Worm (Caenorhabditis elegans) whole organism, L4 larva: Measurements from ENCODE around the gene Y54E2A.5.

Experiments
- D1046.2 ChIP-seq: fragments of 200-800 bp; sonication (Bioruptor generic); IDR thresholded peaks from 2 replicates; pipeline ENCODE4 v1.3.6; 2022; ENCODE audit warnings: missing genetic modification characterization, missing compliant biosample characterization
- F49E8.2 ChIP-seq: sonication (generic microtip); optimal IDR thresholded peaks from 2 replicates; lab custom pipeline; 2016; ENCODE audit warnings: missing compliant biosample characterization, mild to moderate bottlenecking, missing genetic modification characterization, borderline replicate concordance
- T26A8.4 ChIP-seq: fragments of 200-800 bp; sonication (Bioruptor generic); IDR thresholded peaks from 2 replicates; pipeline ENCODE4 v1.3.6; 2022; ENCODE audit warnings: missing genetic modification characterization, missing compliant biosample characterization
- Y5F2A.4 ChIP-seq: fragments of 200-800 bp; sonication (Bioruptor generic); optimal IDR thresholded peaks from 2 replicates; lab custom pipeline; 2018; ENCODE audit warnings: mild to moderate bottlenecking, missing genetic modification characterization, missing compliant biosample characterization
- ZK546.5 ChIP-seq, 2 experiments: sonication (generic microtip); optimal IDR thresholded peaks; 2 replicates each; lab custom pipeline; 2017; ENCODE audit warnings: missing biosample characterization in 2 of 2, missing genetic modification characterization in 2 of 2
- aha-1 ChIP-seq: fragments of 150-350 bp; peaks from one replicate; lab custom pipeline; 2014; ENCODE audit warnings: missing biosample characterization, missing genetic modification characterization
- ceh-20 ChIP-seq: fragments of 200-800 bp; sonication (Bioruptor generic); IDR thresholded peaks from 2 replicates; pipeline ENCODE4 v1.3.6; 2022; ENCODE audit warnings: missing genetic modification reagents, missing genetic modification characterization, missing compliant biosample characterization
- ceh-32 ChIP-seq: sonication (generic microtip); optimal IDR thresholded peaks from 2 replicates; lab custom pipeline; 2016; ENCODE audit warnings: mild to moderate bottlenecking, missing genetic modification characterization, missing compliant biosample characterization; ENCODE audit not compliant: poor library complexity
- ceh-82 ChIP-seq: sonication (generic microtip); optimal IDR thresholded peaks from 2 replicates; lab custom pipeline; 2017; ENCODE audit warnings: missing biosample characterization, missing genetic modification characterization
- daf-12 ChIP-seq: fragments of 150-350 bp; optimal IDR thresholded peaks from 2 replicates; lab custom pipeline; 2014; ENCODE audit warnings: missing biosample characterization, missing genetic modification reagents, missing genetic modification characterization
- daf-8 ChIP-seq: fragments of 200-800 bp; sonication (Bioruptor generic); IDR thresholded peaks from 2 replicates; pipeline ENCODE4 v1.3.6; 2022; ENCODE audit warnings: missing genetic modification characterization, missing compliant biosample characterization
- dmd-6 ChIP-seq: fragments of 200-800 bp; sonication (Bioruptor generic); IDR thresholded peaks from 2 replicates; pipeline ENCODE4 v1.3.6; 2022; ENCODE audit warnings: missing genetic modification reagents, missing genetic modification characterization, missing compliant biosample characterization
- egl-27 ChIP-seq: sonication (generic microtip); optimal IDR thresholded peaks from 3 replicates; lab custom pipeline; 2017; ENCODE audit warnings: missing biosample characterization, missing genetic modification reagents, missing genetic modification characterization
- hif-1 ChIP-seq, 2 experiments: sonication (generic microtip); optimal IDR thresholded peaks; 2 replicates each; lab custom pipeline; 2016 to 2017; ENCODE audit warnings: missing compliant biosample characterization in 2 of 2, missing genetic modification characterization in 2 of 2, missing genetic modification reagents in 2 of 2, missing genotype in 2 of 2, mild to moderate bottlenecking in 1 of 2
- hmg-1.1 ChIP-seq: fragments of 200-800 bp; sonication (Bioruptor generic); IDR thresholded peaks from 2 replicates; pipeline ENCODE4 v1.3.6; 2022; ENCODE audit warnings: missing genetic modification reagents, missing genetic modification characterization, missing compliant biosample characterization
- lim-7 ChIP-seq: fragments of 200-800 bp; sonication (Bioruptor generic); IDR thresholded peaks from 2 replicates; pipeline ENCODE4 v1.3.6; 2022; ENCODE audit warnings: missing genetic modification characterization, missing compliant biosample characterization
- lin-1 ChIP-seq: fragments of 200-800 bp; sonication (Bioruptor generic); IDR thresholded peaks from 2 replicates; pipeline ENCODE4 v1.3.6; 2022; ENCODE audit warnings: missing genetic modification reagents, missing genetic modification characterization, missing compliant biosample characterization
- lin-13 ChIP-seq: fragments of 150-350 bp; optimal IDR thresholded peaks from 2 replicates; lab custom pipeline; 2014; ENCODE audit warnings: missing biosample characterization, missing genetic modification reagents, missing genetic modification characterization
- lsy-2 ChIP-seq, 2 experiments: fragments of 150-350 bp in 1 of 2; sonication (generic microtip) in 1 of 2; optimal IDR thresholded peaks; 2 replicates each; lab custom pipeline; 2014 to 2017; ENCODE audit warnings: missing biosample characterization in 2 of 2, missing genetic modification characterization in 2 of 2
- mxl-2 ChIP-seq: fragments of 200-800 bp; sonication (Bioruptor generic); conservative IDR thresholded peaks from 2 replicates; pipeline ENCODE4 v1.3.6; 2022; ENCODE audit warnings: missing genetic modification reagents, missing genetic modification characterization, missing compliant biosample characterization
- mxl-3 ChIP-seq: fragments of 200-800 bp; sonication (Bioruptor generic); optimal IDR thresholded peaks from 2 replicates; lab custom pipeline; 2018; ENCODE audit warnings: mild to moderate bottlenecking, missing genetic modification characterization, missing compliant biosample characterization
- nhr-28 ChIP-seq: fragments of 150-350 bp; optimal IDR thresholded peaks from 2 replicates; lab custom pipeline; 2014; ENCODE audit warnings: missing biosample characterization, missing genetic modification characterization
- php-3 ChIP-seq: fragments of 200-800 bp; sonication (Bioruptor generic); IDR thresholded peaks from 2 replicates; pipeline ENCODE4 v1.3.6; 2022; ENCODE audit warnings: missing genetic modification reagents, missing genetic modification characterization, missing compliant biosample characterization
- set-16 ChIP-seq: fragments of 200-800 bp; sonication (Bioruptor generic); IDR thresholded peaks from 2 replicates; pipeline ENCODE4 v1.3.6; 2022; ENCODE audit warnings: missing genetic modification reagents, missing genetic modification characterization, missing compliant biosample characterization
- unc-130 ChIP-seq: sonication (generic microtip); optimal IDR thresholded peaks from 2 replicates; lab custom pipeline; 2016; ENCODE audit warnings: missing genetic modification reagents, missing genetic modification characterization, missing compliant biosample characterization
- unc-62 ChIP-seq, 3 experiments: fragments of 150-350 bp in 1 of 3; sonication (generic microtip); optimal IDR thresholded peaks in 2 of 3; peaks in 1 of 3; 1 replicate in 1 of 3; 2 replicates in 2 of 3; lab custom pipeline; 2014 to 2017; ENCODE audit warnings: missing biosample characterization in 3 of 3, missing genetic modification characterization in 3 of 3, missing genetic modification reagents in 3 of 3, missing genotype in 1 of 3
- vab-7 ChIP-seq: fragments of 200-800 bp; sonication (Bioruptor generic); IDR thresholded peaks from 2 replicates; pipeline ENCODE4 v1.3.6; 2022; ENCODE audit warnings: missing genetic modification reagents, missing genetic modification characterization, missing compliant biosample characterization
- zfp-3 ChIP-seq: fragments of 200-800 bp; sonication (Bioruptor generic); conservative IDR thresholded peaks from 2 replicates; pipeline ENCODE4 v1.3.6; 2022; ENCODE audit warnings: missing genetic modification reagents, missing genetic modification characterization, missing compliant biosample characterization
- ztf-11 ChIP-seq: fragments of 150-350 bp; optimal IDR thresholded peaks from 2 replicates; lab custom pipeline; 2014; ENCODE audit warnings: missing biosample characterization, missing genetic modification characterization
- ztf-7 ChIP-seq: fragments of 150-350 bp; optimal IDR thresholded peaks from 2 replicates; lab custom pipeline; 2014; ENCODE audit warnings: missing biosample characterization, missing genetic modification characterization

Y54E2A.5 gene

DNA sequence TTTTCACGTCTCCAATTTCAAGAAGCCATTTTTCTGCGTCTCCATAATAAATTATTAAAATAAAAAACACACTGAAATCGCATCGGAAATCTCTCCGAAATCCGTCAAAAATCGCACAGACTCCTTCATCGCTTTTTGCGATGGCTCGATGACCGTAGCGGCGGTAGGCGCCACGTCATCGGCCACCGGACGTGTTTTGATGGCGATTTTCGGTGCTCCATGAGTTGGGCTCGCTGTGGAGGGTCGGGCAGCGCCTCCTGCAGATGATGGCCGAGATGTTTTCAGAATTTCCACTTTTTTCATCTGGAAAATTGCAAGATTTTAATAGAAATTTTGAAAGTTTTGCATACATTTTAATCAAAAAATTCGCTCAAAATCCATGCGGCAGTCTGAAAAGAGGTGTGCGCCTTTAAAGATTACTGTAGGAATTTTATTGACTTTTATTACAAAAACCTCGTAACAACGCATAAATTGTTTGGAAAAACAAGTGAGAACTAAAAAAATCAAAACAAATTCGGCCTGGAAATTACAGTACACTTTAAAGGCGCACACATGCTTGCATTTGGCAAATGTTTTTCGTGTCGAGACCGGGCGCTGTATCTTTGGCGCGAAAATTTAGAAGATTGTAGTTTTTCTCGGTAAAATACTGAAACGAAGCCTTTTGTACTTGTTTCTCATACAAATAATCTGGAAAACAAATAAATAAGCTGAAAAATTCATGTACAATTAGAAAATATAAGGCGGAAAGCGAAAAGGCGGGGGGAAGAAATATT lies 5.2 kb downstream of the Y54E2A.5 start, which contains the start of gene smg-9:
smg-9 (minus strand) TSS at position 663 of the 773 bp plus-strand sequence.
- no peak for TF ChIP-seq nhr-28 (tag; lab: Kevin White, UChicago)
- no peak for TF ChIP-seq hif-1 (tag; optimal IDR thresholded peaks at IDR 0.05; lab: Kevin White, UChicago)
- TF ChIP-seq lim-7 = no peak
- peak; percentile 58; the same call in 1 of the 2 replicates for TF ChIP-seq set-16 (GFP tag; lab: Robert Waterston, UW)
- no peak for TF ChIP-seq T26A8.4 (GFP tag; lab: Robert Waterston, UW)
- TF ChIP-seq aha-1 (tag; lab: Kevin White, UChicago) = no peak
- no peak for TF ChIP-seq ztf-7 (tag; lab: Kevin White, UChicago)
- TF ChIP-seq egl-27 (tag; lab: Kevin White, UChicago) = no peak
- TF ChIP-seq daf-8 (GFP tag; lab: Robert Waterston, UW) = no peak
- peak; percentile 6 for TF ChIP-seq F49E8.2
- TF ChIP-seq, all 104 proteins: peak for 2

DNA sequence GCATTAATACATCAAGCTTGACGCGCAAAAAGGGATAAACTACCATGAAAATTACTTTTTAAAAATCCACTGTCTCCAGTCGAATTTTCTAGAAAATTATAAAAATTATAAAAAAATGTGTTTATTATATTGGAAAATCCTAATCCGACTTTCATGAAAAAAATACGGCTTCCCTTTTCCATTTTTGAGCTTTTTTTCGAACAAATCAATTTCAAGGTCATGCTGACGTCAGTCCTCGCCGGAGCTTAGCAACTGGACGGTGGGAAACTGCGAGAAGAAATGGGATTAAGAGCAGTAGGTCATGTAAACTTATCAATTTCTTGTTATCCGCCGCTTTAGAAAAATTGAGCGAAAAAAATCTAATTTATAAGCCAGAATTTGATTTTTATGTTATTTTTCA lies 12.5 kb downstream of the Y54E2A.5 start:
- TF ChIP-seq ceh-20 = no peak
- no peak for TF ChIP-seq lin-13
- TF ChIP-seq lsy-2 (tag; optimal IDR thresholded peaks at IDR 0.05; lab: Kevin White, UChicago) = no peak
- TF ChIP-seq vab-7 (GFP tag; lab: Robert Waterston, UW) = no peak
- no peak for TF ChIP-seq ztf-11 (tag; lab: Kevin White, UChicago)
- no peak for TF ChIP-seq dmd-6 (GFP tag; lab: Robert Waterston, UW)
- TF ChIP-seq daf-12 (tag; lab: Kevin White, UChicago) = no peak
- TF ChIP-seq Y5F2A.4 (GFP tag; lab: Kevin White, UChicago) = no peak
- no peak for TF ChIP-seq D1046.2 (GFP tag; lab: Robert Waterston, UW)

DNA sequence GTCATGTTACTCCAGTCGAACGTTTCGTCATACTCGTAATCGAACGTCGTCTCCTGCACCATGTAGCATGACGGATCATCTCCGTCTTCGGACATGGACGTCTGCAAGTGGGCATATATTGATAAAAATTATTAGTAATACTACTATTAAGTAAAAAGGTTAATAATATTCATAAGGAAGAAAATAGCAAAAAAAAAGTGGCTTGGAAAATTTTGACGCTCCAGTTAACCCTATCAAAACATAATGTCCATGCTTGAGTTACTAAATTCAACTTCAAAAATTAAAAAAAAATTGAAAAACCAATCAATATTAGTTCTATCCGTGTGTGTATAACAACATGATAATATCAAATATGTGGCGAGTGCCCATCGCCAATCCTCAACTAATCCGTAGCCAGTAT lies 18.5 kb downstream of the Y54E2A.5 start, which contains the start of gene npr-34:
npr-34 (minus strand) TSS at position 101 of the 400 bp plus-strand sequence.
- TF ChIP-seq lin-1 (GFP tag; lab: Robert Waterston, UW) = no peak
- no peak for TF ChIP-seq set-16 (GFP tag; lab: Robert Waterston, UW)
- no peak for TF ChIP-seq ceh-82 (tag; lab: Kevin White, UChicago)
- no peak for TF ChIP-seq mxl-2 (GFP tag; lab: Robert Waterston, UW)
- no peak for TF ChIP-seq egl-27 (tag; lab: Kevin White, UChicago)
- TF ChIP-seq ceh-32 (tag; lab: Kevin White, UChicago) = no peak
- no peak for TF ChIP-seq mxl-3 (GFP tag; lab: Kevin White, UChicago)
- no peak for TF ChIP-seq zfp-3
- no peak for TF ChIP-seq hmg-1.1

DNA sequence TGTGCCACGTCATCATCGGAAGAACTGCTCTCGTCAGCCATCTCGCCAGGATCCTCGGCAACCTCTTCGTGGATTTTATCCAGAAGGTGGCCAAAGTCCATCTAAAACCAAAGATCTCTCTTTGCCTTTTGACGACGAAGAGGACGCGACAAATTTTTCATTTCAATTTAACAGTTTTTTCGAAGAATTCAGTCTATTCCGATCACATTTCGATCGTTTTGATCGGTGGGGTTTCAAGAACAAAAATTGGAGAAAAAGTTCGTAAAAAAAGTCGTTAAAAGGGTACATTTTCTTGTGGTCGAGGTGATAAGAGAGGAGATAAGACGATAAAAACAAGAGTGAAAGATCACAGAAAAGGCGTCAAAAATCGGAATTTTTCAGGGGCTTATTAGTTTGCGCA lies 24.2 kb downstream of the Y54E2A.5 start, which contains the start of gene glna-1:
glna-1 (minus strand) TSS at position 101 of the 400 bp plus-strand sequence.
- TF ChIP-seq nhr-28 (tag; lab: Kevin White, UChicago) (peak; percentile 4), ztf-7 (tag; lab: Kevin White, UChicago) (no peak), php-3 (0 out of 2 replicates have a peak, but pooled peaks have one; percentile 18), dmd-6 (GFP tag; lab: Robert Waterston, UW) (peak; percentile 35; the same call in 1 of the 2 replicates), hmg-1.1 (no peak), ZK546.5 (tag; optimal IDR thresholded peaks at IDR 0.05; lab: Kevin White, UChicago) (no peak)

DNA sequence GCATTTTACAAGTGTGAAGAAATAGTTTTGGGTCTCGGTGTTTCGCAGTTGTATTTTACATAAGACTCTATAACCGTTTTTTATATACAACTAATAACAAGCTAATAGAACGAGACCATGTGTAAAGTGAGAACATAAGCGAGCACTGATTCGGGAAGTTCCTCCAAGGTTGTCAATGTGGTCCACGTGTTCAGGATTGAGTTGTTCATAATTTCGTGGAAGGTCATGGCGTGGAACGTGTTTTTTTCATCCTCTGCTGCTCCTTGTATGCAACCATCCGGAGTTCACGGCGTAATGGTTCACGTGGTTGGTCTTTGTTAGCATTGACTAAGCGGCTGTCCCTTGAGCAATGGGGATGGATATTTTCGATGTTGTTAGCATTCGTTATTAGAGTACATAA lies 29.5 kb downstream of the Y54E2A.5 start:
- TF ChIP-seq aha-1 (tag; lab: Kevin White, UChicago) (peak; percentile 95), lin-13 (no peak), unc-130 (no peak), daf-12 (tag; lab: Kevin White, UChicago) (no peak)

DNA sequence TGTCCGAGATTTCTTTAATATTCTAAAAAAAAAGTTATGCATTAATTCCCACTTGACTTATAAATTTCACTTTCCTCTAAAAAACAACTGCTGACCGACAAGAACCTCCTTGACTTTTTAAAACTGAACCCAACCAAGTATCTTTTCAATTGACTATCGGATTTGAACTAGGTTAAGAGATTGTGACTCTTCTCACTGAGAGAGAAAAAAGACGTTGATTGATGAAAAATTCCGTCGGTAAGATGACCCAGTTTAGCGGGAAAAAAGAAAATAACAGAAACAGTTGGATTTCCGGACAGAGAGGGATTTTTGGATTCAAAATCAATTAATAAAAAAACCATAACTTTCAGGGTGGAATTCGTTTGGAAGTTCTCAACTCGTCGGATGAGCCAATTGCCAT lies 51.1 kb downstream of the Y54E2A.5 start:
- TF ChIP-seq aha-1 (tag; lab: Kevin White, UChicago) (no peak), unc-62 (GFP tag; optimal IDR thresholded peaks at IDR 0.05 in 1 of 2; lab: Kevin White, UChicago) (peak in 1 of 2 experiments; percentile 82), unc-62 (tag; optimal IDR thresholded peaks at IDR 0.05; lab: Kevin White, UChicago) (no peak)
